Fruit fly (Drosophila melanogaster): ENCODE data around the gene CG7322.
A peak's percentile ranks its signal among the peaks of the same experiment; 100 is the strongest.

CG7322 gene

dm6 chrX:18836315-18836714, 21.2 kb downstream of the CG7322 start (continued):
- TF ChIP-seq fd102C (GFP tag; optimal IDR thresholded peaks at IDR 0.05) = no peak
- TF ChIP-seq ci (GFP tag; IDR thresholded peaks at IDR 0.05) = no peak
- no peak for TF ChIP-seq Oaz (GFP tag; IDR thresholded peaks at IDR 0.05)
- TF ChIP-seq gce (GFP tag; IDR thresholded peaks at IDR 0.05) = no peak
- TF ChIP-seq CG8944 (GFP tag; optimal IDR thresholded peaks at IDR 0.05) = no peak
- TF ChIP-seq nerfin-2 (GFP tag; IDR thresholded peaks at IDR 0.05; ENCODE audit: partially characterized antibody) = no peak
- TF ChIP-seq da (GFP tag; optimal IDR thresholded peaks at IDR 0.05) = no peak
- no peak for TF ChIP-seq sima (GFP tag; optimal IDR thresholded peaks at IDR 0.05)
- TF ChIP-seq CG15696 (tag; optimal IDR thresholded peaks at IDR 0.05) = no peak
- TF ChIP-seq mam (GFP tag; optimal IDR thresholded peaks at IDR 0.05) = no peak
- TF ChIP-seq mld (GFP tag; IDR thresholded peaks at IDR 0.05; ENCODE audit: partially characterized antibody) = no peak
- no peak for TF ChIP-seq MESR4 (GFP tag; optimal IDR thresholded peaks at IDR 0.05)
- no peak for TF ChIP-seq slp2 (GFP tag; optimal IDR thresholded peaks at IDR 0.05)
- TF ChIP-seq CG34224 (GFP tag; IDR thresholded peaks at IDR 0.05; ENCODE audit: partially characterized antibody) = no peak
- no peak for TF ChIP-seq repo (GFP tag; optimal IDR thresholded peaks at IDR 0.05)
- TF ChIP-seq CG6683 (GFP tag; optimal IDR thresholded peaks at IDR 0.05) = no peak
- TF ChIP-seq Med (GFP tag) = peak; percentile 56
- TF ChIP-seq CG16815 (GFP tag; optimal IDR thresholded peaks at IDR 0.05) = no peak
- peak in 1 of 2 experiments; percentile 17 for TF ChIP-seq Pdp1 (GFP tag; optimal IDR thresholded peaks at IDR 0.05)
- no peak for TF ChIP-seq Sox102F (GFP tag; optimal IDR thresholded peaks at IDR 0.05)
- no peak for TF ChIP-seq sc (optimal IDR thresholded peaks at IDR 0.05)
- no peak for TF ChIP-seq sc (GFP tag; optimal IDR thresholded peaks at IDR 0.05)
- no peak for TF ChIP-seq fd3F (GFP tag; optimal IDR thresholded peaks at IDR 0.05)

- no peak for TF ChIP-seq Atf6 (GFP tag; IDR thresholded peaks at IDR 0.05)
- TF ChIP-seq crol (GFP tag; IDR thresholded peaks at IDR 0.05) = 0 out of 2 replicates have a peak, but pooled peaks have one; percentile 17
- TF ChIP-seq Drgx (GFP tag; IDR thresholded peaks at IDR 0.05) = 0 out of 2 replicates have a peak, but pooled peaks have one; percentile 26
Observed at dm6 chrX:18835500-18835899, 22.1 kb downstream of the CG7322 start.

- TF ChIP-seq sd (tag; optimal IDR thresholded peaks at IDR 0.05) (peak; percentile 84), CG9876 (GFP tag; optimal IDR thresholded peaks at IDR 0.05) (no peak), chn (GFP tag; optimal IDR thresholded peaks at IDR 0.05) (no peak), kni (GFP tag; optimal IDR thresholded peaks at IDR 0.05) (peak; percentile 23), Dek (tag; optimal IDR thresholded peaks at IDR 0.05) (no peak), Blimp-1 (GFP tag; optimal IDR thresholded peaks at IDR 0.05) (peak; percentile 3), CG32767 (GFP tag; IDR thresholded peaks at IDR 0.05) (no peak), CG4360 (GFP tag; IDR thresholded peaks at IDR 0.05) (peak; percentile 70), Atf-2 (GFP tag; optimal IDR thresholded peaks at IDR 0.05) (no peak), Dad (GFP tag; optimal IDR thresholded peaks at IDR 0.05) (no peak), CG18262 (tag; optimal IDR thresholded peaks at IDR 0.05) (no peak), Taf1 (GFP tag; IDR thresholded peaks at IDR 0.05) (no peak), dati (GFP tag; IDR thresholded peaks at IDR 0.05) (no peak), Antp (GFP tag; optimal IDR thresholded peaks at IDR 0.05) (no peak), CG13424 (tag; optimal IDR thresholded peaks at IDR 0.05) (no peak), kah (GFP tag; optimal IDR thresholded peaks at IDR 0.05) (peak; percentile 23), CG2889 (GFP tag; IDR thresholded peaks at IDR 0.05) (no peak), chinmo (GFP tag; IDR thresholded peaks at IDR 0.05; ENCODE audit: partially characterized antibody) (0 out of 4 replicates have a peak, but pooled peaks have one; percentile 51), slp2 (GFP tag; optimal IDR thresholded peaks at IDR 0.05) (no peak), ham (GFP tag; IDR thresholded peaks at IDR 0.05) (no peak), CG30020 (tag; optimal IDR thresholded peaks at IDR 0.05) (no peak), pzg (GFP tag; optimal IDR thresholded peaks at IDR 0.05) (no peak), Asciz (GFP tag; optimal IDR thresholded peaks at IDR 0.05) (no peak), vnd (GFP tag; IDR thresholded peaks at IDR 0.05; ENCODE audit: partially characterized antibody) (no peak), CG4820 (GFP tag; optimal IDR thresholded peaks at IDR 0.05) (no peak)
Observed at dm6 chrX:18835003-18835402, 22.6 kb downstream of the CG7322 start.
